Fruit fly (Drosophila melanogaster) whole organism: ENCODE measurements around the gene Ace.

Source experiments
- CG8478 ChIP-seq: fragments of >200 bp; optimal IDR thresholded peaks from 2 replicates; lab custom pipeline; 2018; ENCODE audit warnings: inconsistent platforms
- Dll ChIP-seq: fragments of >200 bp; optimal IDR thresholded peaks from 2 replicates; lab custom pipeline; 2017
- EcR ChIP-seq, 2 experiments: fragments of >200 bp; optimal IDR thresholded peaks; 2 replicates each; lab custom pipeline; 2017; ENCODE audit warnings: missing biosample characterization in 2 of 2, missing genetic modification characterization in 2 of 2, missing genetic modification reagents in 2 of 2
- pan ChIP-seq: fragments of >200 bp; optimal IDR thresholded peaks from 2 replicates; lab custom pipeline; 2017
- psq ChIP-seq: fragments of >200 bp; optimal IDR thresholded peaks from 2 replicates; lab custom pipeline; 2017
- usp ChIP-seq: fragments of >200 bp; optimal IDR thresholded peaks from 2 replicates; lab custom pipeline; 2017; ENCODE audit warnings: missing biosample characterization, missing genetic modification characterization, mixed read lengths

Ace gene

DNA sequence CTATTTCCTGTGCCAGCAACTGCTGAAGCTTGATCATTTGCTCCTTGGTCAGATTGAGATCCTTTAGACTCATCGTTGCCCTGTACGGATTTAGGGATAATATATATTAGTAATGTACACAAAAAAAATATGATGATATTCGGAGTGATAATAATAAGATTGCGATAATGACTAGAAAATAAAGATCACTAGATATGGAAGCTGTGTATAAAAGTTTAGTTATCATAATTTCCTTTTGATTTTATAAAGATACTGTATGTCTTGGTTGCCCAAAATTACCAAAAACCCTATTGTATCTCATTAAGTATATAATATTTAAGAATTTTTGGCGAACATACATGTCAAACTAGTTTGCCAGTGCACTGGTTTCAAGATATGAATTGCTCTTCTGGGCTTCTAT is 72.9 kb downstream of the Ace start, which contains the start of gene CG8508:
Gene CG8508 (minus strand): TSS at position 101 of the 400 bp plus-strand sequence.
- TF ChIP-seq Dll, result no peak
- no peak for TF ChIP-seq pan (lab: Kevin White, UChicago)
- no peak for TF ChIP-seq usp (GFP tag; lab: Kevin White, UChicago)
- TF ChIP-seq psq (lab: Kevin White, UChicago), result no peak
- TF ChIP-seq CG8478, result no peak
- TF ChIP-seq EcR (GFP tag; optimal IDR thresholded peaks at IDR 0.05; lab: Kevin White, UChicago), result no peak

DNA sequence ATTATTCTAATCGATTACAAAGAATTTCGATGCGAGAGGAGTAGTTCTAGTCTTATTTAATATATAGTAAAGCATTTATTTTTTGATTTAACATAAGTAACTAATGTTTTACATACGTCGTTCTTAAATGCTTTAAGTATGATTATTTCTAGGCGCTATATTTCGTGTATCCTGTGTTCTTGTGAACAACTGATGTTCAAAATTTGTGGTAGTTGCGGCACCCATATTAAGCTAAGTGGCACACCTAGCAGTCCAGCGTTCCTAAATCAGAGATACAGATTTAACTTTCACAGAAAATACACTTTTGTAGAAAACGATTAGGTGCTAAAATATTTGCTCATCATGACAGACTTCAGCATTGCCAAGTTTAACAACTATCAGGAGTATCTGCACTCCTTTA is 78.3 kb downstream of the Ace start, which contains the start of gene CG8138:
Gene CG8138 (plus strand): TSS at position 301 of the 400 bp plus-strand sequence.
- TF ChIP-seq usp (GFP tag; lab: Kevin White, UChicago) (no peak), pan (lab: Kevin White, UChicago) (no peak), psq (lab: Kevin White, UChicago) (no peak), EcR (GFP tag; optimal IDR thresholded peaks at IDR 0.05; lab: Kevin White, UChicago) (no peak), CG8478 (no peak), Dll (no peak)
